Worm (Caenorhabditis elegans) whole organism, L2 larva: ENCODE data around the gene dgk-3.

ENCODE experiments used
- C34F6.9 ChIP-seq: fragments of 150-350 bp; optimal IDR thresholded peaks from 2 replicates; lab custom pipeline; 2014; ENCODE audit warnings: missing biosample characterization, missing genetic modification characterization
- F13H6.1 ChIP-seq: sonication (generic microtip); optimal IDR thresholded peaks from 2 replicates; lab custom pipeline; 2016; ENCODE audit warnings: missing genetic modification characterization, missing compliant biosample characterization
- R02D3.7 ChIP-seq: fragments of 150-350 bp; optimal IDR thresholded peaks from 2 replicates; lab custom pipeline; 2014; ENCODE audit warnings: missing biosample characterization, missing genetic modification characterization
- ZK546.5 ChIP-seq: sonication (generic microtip); optimal IDR thresholded peaks from 2 replicates; lab custom pipeline; 2017; ENCODE audit warnings: missing biosample characterization, missing genetic modification characterization
- alr-1 ChIP-seq: fragments of 150-350 bp; optimal IDR thresholded peaks from 2 replicates; lab custom pipeline; 2014; ENCODE audit warnings: missing biosample characterization, missing genetic modification characterization
- blmp-1 ChIP-seq: sonication (generic microtip); optimal IDR thresholded peaks from 2 replicates; lab custom pipeline; 2017; ENCODE audit warnings: missing genetic modification characterization, mild to moderate bottlenecking, missing compliant biosample characterization, antibody characterized with exemption, moderate library complexity; ENCODE audit not compliant: insufficient read depth
- ceh-16 ChIP-seq: fragments of 150-350 bp; optimal IDR thresholded peaks from 2 replicates; lab custom pipeline; 2014; ENCODE audit warnings: missing biosample characterization, missing genetic modification characterization
- ceh-82 ChIP-seq: fragments of 150-350 bp; optimal IDR thresholded peaks from 2 replicates; lab custom pipeline; 2014; ENCODE audit warnings: missing biosample characterization, missing genetic modification characterization
- crh-2 ChIP-seq: sonication (generic microtip); optimal IDR thresholded peaks from 2 replicates; lab custom pipeline; 2017; ENCODE audit warnings: missing biosample characterization, missing genetic modification characterization
- dmd-4 ChIP-seq: sonication (generic microtip); optimal IDR thresholded peaks from 2 replicates; lab custom pipeline; 2017; ENCODE audit warnings: missing biosample characterization, missing genetic modification characterization
- egl-27 ChIP-seq: sonication (generic microtip); optimal IDR thresholded peaks from 3 replicates; lab custom pipeline; 2017; ENCODE audit warnings: missing biosample characterization, missing genetic modification reagents, missing genetic modification characterization
- elt-1 ChIP-seq: fragments of 150-350 bp; optimal IDR thresholded peaks from 2 replicates; lab custom pipeline; 2014; ENCODE audit warnings: missing biosample characterization, missing genetic modification characterization
- fos-1 ChIP-seq: fragments of 150-350 bp; optimal IDR thresholded peaks from 2 replicates; lab custom pipeline; 2014; ENCODE audit warnings: missing biosample characterization, missing genetic modification characterization
- lin-11 ChIP-seq: fragments of 150-350 bp; sonication (generic microtip); optimal IDR thresholded peaks from 2 replicates; lab custom pipeline; 2014; ENCODE audit warnings: missing biosample characterization, missing genetic modification characterization, inconsistent platforms, mixed read lengths
- lin-13 ChIP-seq: fragments of 150-350 bp; optimal IDR thresholded peaks from 2 replicates; lab custom pipeline; 2014; ENCODE audit warnings: missing biosample characterization, missing genetic modification reagents, missing genetic modification characterization
- lin-39 ChIP-seq: fragments of 150-350 bp; optimal IDR thresholded peaks from 2 replicates; lab custom pipeline; 2014; ENCODE audit warnings: missing biosample characterization, missing genetic modification reagents, missing genetic modification characterization
- mab-5 ChIP-seq: fragments of 150-350 bp; optimal IDR thresholded peaks from 2 replicates; lab custom pipeline; 2014; ENCODE audit warnings: missing biosample characterization, missing genetic modification characterization
- mbf-1 ChIP-seq: sonication (generic microtip); optimal IDR thresholded peaks from 2 replicates; lab custom pipeline; 2017; ENCODE audit warnings: missing biosample characterization, missing genetic modification characterization
- nhr-10 ChIP-seq: sonication (generic microtip); optimal IDR thresholded peaks from 2 replicates; lab custom pipeline; 2017; ENCODE audit warnings: missing biosample characterization, missing genetic modification characterization
- nhr-11 ChIP-seq: fragments of 150-350 bp; optimal IDR thresholded peaks from 2 replicates; lab custom pipeline; 2014; ENCODE audit warnings: missing biosample characterization, missing genetic modification characterization
- nhr-12 ChIP-seq: fragments of 150-350 bp; optimal IDR thresholded peaks from 2 replicates; lab custom pipeline; 2014; ENCODE audit warnings: missing biosample characterization, missing genetic modification characterization
- nhr-23 ChIP-seq: fragments of 150-350 bp; optimal IDR thresholded peaks from 2 replicates; lab custom pipeline; 2014; ENCODE audit warnings: missing biosample characterization, missing genetic modification reagents, missing genetic modification characterization
- nhr-237 ChIP-seq: fragments of 150-350 bp; optimal IDR thresholded peaks from 2 replicates; lab custom pipeline; 2014; ENCODE audit warnings: missing biosample characterization, missing genetic modification characterization
- nhr-25 ChIP-seq: fragments of 150-350 bp; sonication (generic microtip); optimal IDR thresholded peaks from 3 replicates; lab custom pipeline; 2014; ENCODE audit warnings: missing biosample characterization, missing genetic modification characterization
- nhr-6 ChIP-seq: fragments of 150-350 bp; optimal IDR thresholded peaks from 2 replicates; lab custom pipeline; 2014; ENCODE audit warnings: missing biosample characterization, missing genetic modification characterization
- nhr-77 ChIP-seq: fragments of 150-350 bp; optimal IDR thresholded peaks from 2 replicates; lab custom pipeline; 2014; ENCODE audit warnings: missing biosample characterization, missing genetic modification characterization
- peb-1 ChIP-seq: fragments of 150-350 bp; optimal IDR thresholded peaks from 2 replicates; lab custom pipeline; 2014; ENCODE audit warnings: missing biosample characterization, missing genetic modification characterization
- skn-1 ChIP-seq: sonication (generic microtip); optimal IDR thresholded peaks from 2 replicates; lab custom pipeline; 2017; ENCODE audit warnings: missing biosample characterization, missing genetic modification characterization
- sma-3 ChIP-seq: sonication (generic microtip); optimal IDR thresholded peaks from 2 replicates; lab custom pipeline; 2016; ENCODE audit warnings: missing genetic modification reagents, missing genetic modification characterization, missing compliant biosample characterization
- sma-9 ChIP-seq, 2 experiments: fragments of 150-350 bp in 1 of 2; sonication (generic microtip) in 1 of 2; optimal IDR thresholded peaks; 2 replicates each; lab custom pipeline; 2014 to 2016; ENCODE audit warnings: missing genetic modification characterization in 2 of 2, mild to moderate bottlenecking in 1 of 2, missing biosample characterization in 1 of 2, missing compliant biosample characterization in 1 of 2, missing genetic modification reagents in 1 of 2, moderate library complexity in 1 of 2
- snpc-4 ChIP-seq: fragments of 150-350 bp; optimal IDR thresholded peaks from 2 replicates; lab custom pipeline; 2014; ENCODE audit warnings: missing biosample characterization, missing genetic modification characterization
- unc-55 ChIP-seq: fragments of 150-350 bp; sonication (generic microtip); optimal IDR thresholded peaks from 3 replicates; lab custom pipeline; 2014; ENCODE audit warnings: missing biosample characterization, missing genetic modification reagents, missing genetic modification characterization
- zag-1 ChIP-seq: fragments of 150-350 bp; optimal IDR thresholded peaks from 2 replicates; lab custom pipeline; 2014; ENCODE audit warnings: missing biosample characterization, missing genetic modification characterization
- ztf-1 ChIP-seq: fragments of 200-800 bp; sonication (Bioruptor generic); conservative IDR thresholded peaks from 2 replicates; pipeline ENCODE4 v1.3.6; 2022; ENCODE audit warnings: missing genetic modification characterization, missing compliant biosample characterization
- ztf-11 ChIP-seq: sonication (generic microtip); optimal IDR thresholded peaks from 2 replicates; lab custom pipeline; 2017; ENCODE audit warnings: missing biosample characterization, missing genetic modification characterization
- ztf-4 ChIP-seq: fragments of 150-350 bp; optimal IDR thresholded peaks from 2 replicates; lab custom pipeline; 2014; ENCODE audit warnings: missing biosample characterization, missing genetic modification characterization

The dgk-3 gene

DNA sequence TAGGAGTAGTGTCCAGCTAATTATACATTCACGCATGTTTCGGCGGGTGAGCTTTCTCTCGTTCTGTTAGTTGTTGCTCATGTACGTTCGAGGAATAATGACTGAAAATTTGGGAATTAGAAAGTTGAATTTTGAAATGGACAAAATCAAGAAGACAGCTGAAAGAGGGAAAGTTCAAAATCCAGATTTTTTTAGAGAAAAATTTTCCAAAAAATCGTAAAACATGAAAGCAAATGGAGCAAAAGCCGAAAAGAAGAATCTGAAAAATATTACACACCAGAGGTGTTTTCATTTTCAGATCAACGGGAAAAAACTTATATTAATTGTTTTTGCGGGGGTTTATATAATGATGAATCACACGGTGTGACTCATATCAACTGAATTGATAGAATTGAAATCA, 9.8 kb downstream of the dgk-3 start, which contains the start of gene ina-1:
Gene ina-1 (minus strand): TSS at position 101 of the 400 bp plus-strand sequence.
- no peak for TF ChIP-seq mbf-1 (tag; lab: Kevin White, UChicago)
- TF ChIP-seq ztf-4, result no peak
- no peak for TF ChIP-seq nhr-11 (tag; lab: Kevin White, UChicago)
- no peak for TF ChIP-seq unc-55 (GFP tag; lab: Kevin White, UChicago)
- TF ChIP-seq mab-5, result no peak
- TF ChIP-seq, all 48 proteins: peak for 0

DNA sequence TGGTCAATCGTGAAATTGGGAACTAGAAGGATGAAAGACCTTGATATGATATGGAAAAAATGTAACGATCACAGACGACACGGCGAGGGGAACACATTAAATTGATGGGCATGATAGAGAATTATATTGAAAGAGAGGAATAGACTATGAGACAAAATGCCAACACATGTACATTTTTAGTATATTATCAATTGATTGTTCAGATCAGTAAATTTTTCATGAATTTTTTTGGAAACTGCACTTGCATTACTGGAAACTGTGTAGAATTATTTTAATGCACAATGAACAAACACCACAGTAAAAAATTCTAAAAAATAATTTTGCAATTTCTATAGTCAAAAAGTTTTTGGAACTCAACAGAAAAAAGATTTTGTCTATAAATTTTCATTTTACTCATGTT, 10.4 kb downstream of the dgk-3 start:
- TF ChIP-seq skn-1 (tag; lab: Kevin White, UChicago), result no peak
- TF ChIP-seq nhr-23, result no peak
- TF ChIP-seq ztf-4, result no peak
- TF ChIP-seq crh-2 (tag; lab: Kevin White, UChicago), result no peak
- no peak for TF ChIP-seq nhr-6 (tag; lab: Kevin White, UChicago)
- no peak for TF ChIP-seq nhr-12 (tag; lab: Kevin White, UChicago)
- TF ChIP-seq mbf-1 (tag; lab: Kevin White, UChicago), result no peak
- TF ChIP-seq ceh-16 (tag; lab: Kevin White, UChicago), result no peak
- peak; percentile 33 for TF ChIP-seq fos-1 (tag; lab: Kevin White, UChicago)
- TF ChIP-seq sma-3 (GFP tag; lab: Kevin White, UChicago), result no peak
- TF ChIP-seq sma-9 (GFP tag; optimal IDR thresholded peaks at IDR 0.05; lab: Kevin White, UChicago), result peak; percentile 21
- no peak for TF ChIP-seq sma-9 (tag; optimal IDR thresholded peaks at IDR 0.05; lab: Kevin White, UChicago)
- no peak for TF ChIP-seq ZK546.5 (tag; lab: Kevin White, UChicago)

DNA sequence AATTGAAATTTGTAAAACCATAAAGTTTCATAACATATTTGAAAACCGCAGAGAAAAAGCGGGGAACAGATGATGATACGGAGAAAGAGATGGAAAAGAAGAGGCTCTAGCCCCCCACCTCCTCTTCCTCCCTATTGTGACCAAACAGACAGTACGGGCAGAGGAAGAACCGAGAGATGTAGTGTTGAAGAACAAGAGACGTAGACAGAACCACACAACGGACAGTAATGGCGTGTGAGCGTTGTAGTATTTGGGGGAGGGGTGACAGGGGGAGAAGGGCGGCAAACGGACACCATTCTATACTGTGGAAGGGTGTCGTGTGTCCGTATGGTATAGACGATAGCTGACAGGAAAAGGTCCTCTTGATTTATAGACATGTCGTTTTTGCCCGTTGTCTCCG, 13.1 kb downstream of the dgk-3 start:
- TF ChIP-seq sma-9 (GFP tag; optimal IDR thresholded peaks at IDR 0.05; lab: Kevin White, UChicago) (no peak), sma-9 (tag; optimal IDR thresholded peaks at IDR 0.05; lab: Kevin White, UChicago) (no peak), fos-1 (tag; lab: Kevin White, UChicago) (peak; percentile 19)

DNA sequence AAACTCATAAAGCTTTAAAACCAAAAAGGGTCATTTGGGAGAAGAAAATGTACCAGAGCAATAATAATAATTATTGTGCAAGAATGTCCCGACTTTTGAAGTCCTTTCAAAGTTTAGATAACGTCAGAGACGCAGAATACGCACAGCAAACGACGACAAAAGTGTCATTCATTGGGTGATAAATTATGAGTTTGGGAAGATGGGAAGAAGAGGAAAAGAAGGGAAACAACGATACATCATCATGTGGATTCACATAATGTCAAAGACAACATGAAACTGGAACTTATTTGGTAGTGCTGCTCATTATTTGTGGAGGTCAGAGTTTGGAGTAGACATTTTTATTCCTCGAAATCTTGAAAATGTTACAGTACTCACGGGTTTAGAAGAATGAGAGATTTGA, 15.0 kb downstream of the dgk-3 start:
- no peak for TF ChIP-seq nhr-77 (tag; lab: Kevin White, UChicago)
- TF ChIP-seq C34F6.9 (tag; lab: Kevin White, UChicago), result no peak
- TF ChIP-seq ceh-82, result no peak
- TF ChIP-seq mab-5, result peak; percentile 84
- TF ChIP-seq F13H6.1 (tag; lab: Kevin White, UChicago), result no peak
- TF ChIP-seq alr-1, result no peak
- TF ChIP-seq ztf-4, result no peak
- TF ChIP-seq nhr-11 (tag; lab: Kevin White, UChicago), result no peak
- no peak for TF ChIP-seq zag-1 (tag; lab: Kevin White, UChicago)
- TF ChIP-seq ztf-11 (tag; lab: Kevin White, UChicago), result no peak
- no peak for TF ChIP-seq lin-11 (tag; lab: Kevin White, UChicago)
- TF ChIP-seq ztf-1 (GFP tag; lab: Robert Waterston, UW), result no peak
- TF ChIP-seq fos-1 (tag; lab: Kevin White, UChicago), result no peak
- no peak for TF ChIP-seq nhr-237 (tag; lab: Kevin White, UChicago)
- peak; percentile 40 for TF ChIP-seq unc-55 (GFP tag; lab: Kevin White, UChicago)
- TF ChIP-seq nhr-25 (tag; lab: Kevin White, UChicago), result no peak
- TF ChIP-seq snpc-4 (tag; lab: Kevin White, UChicago), result no peak
- no peak for TF ChIP-seq egl-27 (tag; lab: Kevin White, UChicago)

DNA sequence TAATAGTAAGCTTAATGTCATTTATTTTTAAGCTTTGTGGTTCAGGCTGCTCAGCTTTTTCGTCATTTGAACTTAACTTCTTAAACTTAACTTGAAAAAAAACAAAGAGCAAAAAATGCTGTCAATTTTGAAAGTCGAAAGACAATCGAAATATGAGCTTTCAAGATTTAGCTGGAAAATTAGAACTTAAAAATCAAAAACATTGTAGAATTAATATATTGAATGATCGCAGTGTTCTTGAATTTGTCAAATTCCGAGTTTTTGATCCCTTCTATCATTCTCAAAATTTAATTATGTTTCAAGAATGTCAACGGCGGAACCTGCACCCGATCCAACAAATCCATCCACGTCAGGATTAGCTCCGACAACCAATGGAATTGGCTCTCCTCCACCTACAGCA, 18.4 kb downstream of the dgk-3 start, which contains the start of gene tax-4:
Gene tax-4 (plus strand): TSS at position 301 of the 400 bp plus-strand sequence.
- no peak for TF ChIP-seq elt-1 (tag; lab: Kevin White, UChicago)
- no peak for TF ChIP-seq ztf-11 (tag; lab: Kevin White, UChicago)
- no peak for TF ChIP-seq nhr-25 (tag; lab: Kevin White, UChicago)
- no peak for TF ChIP-seq lin-13 (GFP tag; lab: Kevin White, UChicago)
- no peak for TF ChIP-seq snpc-4 (tag; lab: Kevin White, UChicago)
- TF ChIP-seq lin-39 (tag; lab: Kevin White, UChicago), result no peak

DNA sequence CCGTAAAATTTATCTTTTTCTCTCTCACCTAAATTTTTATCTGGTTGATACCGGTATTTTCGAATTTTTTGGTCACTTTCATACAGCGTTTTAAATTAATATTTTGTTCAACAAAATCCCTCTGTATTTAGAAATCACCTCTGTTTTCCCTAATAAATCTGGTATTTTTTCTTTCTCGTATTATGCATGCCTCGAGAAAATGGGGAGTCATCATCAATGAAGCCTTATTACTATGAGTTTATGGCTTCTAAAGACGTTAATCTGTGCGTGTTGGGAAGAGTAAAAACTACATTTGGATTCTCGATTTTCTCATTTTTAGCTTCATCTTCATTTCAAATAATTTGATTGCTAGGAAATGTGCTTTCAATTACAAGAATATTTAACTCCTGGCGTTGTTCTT, 22.9 kb downstream of the dgk-3 start, which contains the start of gene ZC84.7:
Gene ZC84.7 (plus strand): TSS at position 301 of the 400 bp plus-strand sequence.
- TF ChIP-seq sma-9 (GFP tag; optimal IDR thresholded peaks at IDR 0.05; lab: Kevin White, UChicago) (no peak), sma-9 (tag; optimal IDR thresholded peaks at IDR 0.05; lab: Kevin White, UChicago) (no peak), lin-39 (tag; lab: Kevin White, UChicago) (no peak), nhr-11 (tag; lab: Kevin White, UChicago) (no peak), unc-55 (GFP tag; lab: Kevin White, UChicago) (no peak), nhr-10 (tag; lab: Kevin White, UChicago) (no peak), blmp-1 (tag; lab: Kevin White, UChicago) (no peak), mbf-1 (tag; lab: Kevin White, UChicago) (no peak), mab-5 (no peak), dmd-4 (tag; lab: Kevin White, UChicago) (no peak), ztf-4 (no peak), sma-3 (GFP tag; lab: Kevin White, UChicago) (no peak), skn-1 (tag; lab: Kevin White, UChicago) (no peak), R02D3.7 (tag; lab: Kevin White, UChicago) (no peak), elt-1 (tag; lab: Kevin White, UChicago) (no peak), ZK546.5 (tag; lab: Kevin White, UChicago) (no peak), nhr-12 (tag; lab: Kevin White, UChicago) (no peak), zag-1 (tag; lab: Kevin White, UChicago) (no peak), peb-1 (tag; lab: Kevin White, UChicago) (no peak), C34F6.9 (tag; lab: Kevin White, UChicago) (no peak), crh-2 (tag; lab: Kevin White, UChicago) (no peak)
